In the genomic region with DNA sequence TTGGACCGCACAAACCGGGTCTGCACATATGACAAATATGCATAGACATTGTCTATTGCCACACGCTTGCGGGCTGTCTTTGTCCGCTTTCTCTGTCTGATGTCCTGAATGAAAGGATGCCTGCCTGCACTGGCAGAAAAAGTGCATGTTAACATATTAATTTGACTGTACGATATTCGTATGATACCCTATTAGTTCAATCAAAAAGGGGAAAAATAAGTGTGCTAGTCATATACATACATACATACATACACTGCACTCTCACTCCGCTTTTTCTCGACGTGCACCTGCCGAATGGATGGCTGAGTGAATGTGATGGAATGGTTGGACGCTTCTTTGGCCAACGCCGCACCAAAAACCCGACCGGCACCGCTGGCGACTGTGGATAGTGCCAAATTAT, we compare ENCODE assay signal across 1 fruit fly cellular context.
A peak's percentile ranks its signal among the peaks of the same experiment; 100 is the strongest.
TF ChIP-seq lines count a peak whose summit lies in the region.

No protein-coding gene starts in this region.

TF ChIP-seq in whole organism, embryonic, 481 proteins besides CTCF, POLR2A, EP300 and RAD21 (continued from another document and continues in another):
- TF ChIP-seq CG7556 (GFP tag; optimal IDR thresholded peaks at IDR 0.05; lab: Kevin White, UChicago): no peak
- no peak for TF ChIP-seq org-1 (GFP tag; optimal IDR thresholded peaks at IDR 0.05; lab: Kevin White, UChicago)
- no peak for TF ChIP-seq CG1233 (GFP tag; optimal IDR thresholded peaks at IDR 0.05; lab: Kevin White, UChicago)
- no peak for TF ChIP-seq CG3065 (GFP tag; optimal IDR thresholded peaks at IDR 0.05; lab: Kevin White, UChicago)
- peak; percentile 23; the same call in 1 of the 3 replicates for TF ChIP-seq ci (GFP tag; IDR thresholded peaks at IDR 0.05; lab: Robert Waterston, UW)
- TF ChIP-seq chn (GFP tag; optimal IDR thresholded peaks at IDR 0.05; lab: Kevin White, UChicago): no peak
- TF ChIP-seq CG12104 (GFP tag; optimal IDR thresholded peaks at IDR 0.05; lab: Kevin White, UChicago): no peak
- TF ChIP-seq HHEX (GFP tag; optimal IDR thresholded peaks at IDR 0.05; lab: Kevin White, UChicago): no peak
- TF ChIP-seq NC2β (GFP tag; optimal IDR thresholded peaks at IDR 0.05; lab: Kevin White, UChicago): no peak
- no peak for TF ChIP-seq CrebB (tag; optimal IDR thresholded peaks at IDR 0.05; lab: Kevin White, UChicago)
- no peak for TF ChIP-seq CG32532 (GFP tag; IDR thresholded peaks at IDR 0.05; lab: Robert Waterston, UW)
- TF ChIP-seq Ets97D (GFP tag; optimal IDR thresholded peaks at IDR 0.05; lab: Kevin White, UChicago): no peak
- no peak for TF ChIP-seq sd (tag; optimal IDR thresholded peaks at IDR 0.05; lab: Kevin White, UChicago)
- TF ChIP-seq scrt (GFP tag; optimal IDR thresholded peaks at IDR 0.05; lab: Kevin White, UChicago): no peak
- TF ChIP-seq CG34422 (GFP tag; IDR thresholded peaks at IDR 0.05; lab: Robert Waterston, UW): no peak
- no peak for TF ChIP-seq schlank (tag; optimal IDR thresholded peaks at IDR 0.05; lab: Kevin White, UChicago)
- peak; percentile 10 for TF ChIP-seq Sox102F (GFP tag; optimal IDR thresholded peaks at IDR 0.05; lab: Kevin White, UChicago)
- no peak for TF ChIP-seq gsb-n (tag; optimal IDR thresholded peaks at IDR 0.05; lab: Kevin White, UChicago)
- TF ChIP-seq kah (GFP tag; optimal IDR thresholded peaks at IDR 0.05; lab: Kevin White, UChicago): no peak
- no peak for TF ChIP-seq Rx (GFP tag; IDR thresholded peaks at IDR 0.05; lab: Robert Waterston, UW)
- TF ChIP-seq al (GFP tag; IDR thresholded peaks at IDR 0.05; lab: Robert Waterston, UW): no peak
- TF ChIP-seq so (GFP tag; IDR thresholded peaks at IDR 0.05; lab: Robert Waterston, UW): no peak
- TF ChIP-seq chm (GFP tag; IDR thresholded peaks at IDR 0.05; lab: Robert Waterston, UW): no peak
- no peak for TF ChIP-seq unc-4 (GFP tag; IDR thresholded peaks at IDR 0.05; lab: Robert Waterston, UW; ENCODE audit: partially characterized antibody)
- no peak for TF ChIP-seq CG7963 (GFP tag; IDR thresholded peaks at IDR 0.05; lab: Robert Waterston, UW; ENCODE audit: partially characterized antibody)
- no peak for TF ChIP-seq CG8281 (tag; optimal IDR thresholded peaks at IDR 0.05; lab: Kevin White, UChicago)
- no peak for TF ChIP-seq Hey (tag; optimal IDR thresholded peaks at IDR 0.05; lab: Kevin White, UChicago)
- TF ChIP-seq CG31441 (GFP tag; IDR thresholded peaks at IDR 0.05; lab: Robert Waterston, UW): no peak; the same call in 1 of the 2 replicates
- TF ChIP-seq CG1603 (tag; optimal IDR thresholded peaks at IDR 0.05; lab: Kevin White, UChicago): peak; percentile 49
- no peak for TF ChIP-seq corto (GFP tag; optimal IDR thresholded peaks at IDR 0.05; lab: Kevin White, UChicago)
- no peak for TF ChIP-seq CG6765 (GFP tag; optimal IDR thresholded peaks at IDR 0.05; lab: Kevin White, UChicago)
- TF ChIP-seq ERR (GFP tag; optimal IDR thresholded peaks at IDR 0.05; lab: Kevin White, UChicago): no peak
- no peak for TF ChIP-seq CG6654 (GFP tag; optimal IDR thresholded peaks at IDR 0.05; lab: Kevin White, UChicago)
- TF ChIP-seq HLH54F (GFP tag; optimal IDR thresholded peaks at IDR 0.05; lab: Kevin White, UChicago): no peak
- no peak for TF ChIP-seq CG18476 (GFP tag; optimal IDR thresholded peaks at IDR 0.05; lab: Kevin White, UChicago)
- no peak for TF ChIP-seq zen (tag; optimal IDR thresholded peaks at IDR 0.05; lab: Kevin White, UChicago)
- no peak for TF ChIP-seq Jarid2 (GFP tag; optimal IDR thresholded peaks at IDR 0.05; lab: Kevin White, UChicago)
- no peak for TF ChIP-seq NC2α (GFP tag; optimal IDR thresholded peaks at IDR 0.05; lab: Kevin White, UChicago)
- TF ChIP-seq aop (GFP tag; IDR thresholded peaks at IDR 0.05; lab: Robert Waterston, UW): no peak
- peak; percentile 43; the same call in 1 of the 2 replicates for TF ChIP-seq ara (GFP tag; IDR thresholded peaks at IDR 0.05; lab: Robert Waterston, UW)
- no peak for TF ChIP-seq CG13424 (tag; optimal IDR thresholded peaks at IDR 0.05; lab: Kevin White, UChicago)
- no peak for TF ChIP-seq bbx (GFP tag; IDR thresholded peaks at IDR 0.05; lab: Robert Waterston, UW; ENCODE audit: partially characterized antibody)
- TF ChIP-seq Kr (GFP tag; optimal IDR thresholded peaks at IDR 0.05; lab: Kevin White, UChicago): no peak
- TF ChIP-seq CG15601 (tag; optimal IDR thresholded peaks at IDR 0.05; lab: Kevin White, UChicago): no peak
- no peak for TF ChIP-seq CG34376 (GFP tag; optimal IDR thresholded peaks at IDR 0.05; lab: Kevin White, UChicago)
- no peak for TF ChIP-seq CG33557 (GFP tag; optimal IDR thresholded peaks at IDR 0.05; lab: Kevin White, UChicago)
- no peak for TF ChIP-seq D19A (tag; optimal IDR thresholded peaks at IDR 0.05; lab: Kevin White, UChicago)
- no peak for TF ChIP-seq kni (GFP tag; optimal IDR thresholded peaks at IDR 0.05; lab: Kevin White, UChicago)
- TF ChIP-seq Ptx1 (GFP tag; IDR thresholded peaks at IDR 0.05; lab: Robert Waterston, UW): 0 out of 2 replicates have a peak, but pooled peaks have one; percentile 13
- TF ChIP-seq tap (tag; optimal IDR thresholded peaks at IDR 0.05; lab: Kevin White, UChicago): no peak
- TF ChIP-seq tgo (GFP tag; IDR thresholded peaks at IDR 0.05; lab: Robert Waterston, UW): no peak
- no peak for TF ChIP-seq E2f2 (GFP tag; IDR thresholded peaks at IDR 0.05; lab: Robert Waterston, UW)
- no peak for TF ChIP-seq Vsx1 (GFP tag; optimal IDR thresholded peaks at IDR 0.05; lab: Kevin White, UChicago)
- TF ChIP-seq Med (GFP tag; lab: Kevin White, UChicago): peak; percentile 36
- peak; percentile 7 for TF ChIP-seq Ssrp (tag; optimal IDR thresholded peaks at IDR 0.05; lab: Kevin White, UChicago)
- TF ChIP-seq psq (GFP tag; optimal IDR thresholded peaks at IDR 0.05; lab: Kevin White, UChicago): no peak
- peak; percentile 9 for TF ChIP-seq Blimp-1 (GFP tag; optimal IDR thresholded peaks at IDR 0.05; lab: Kevin White, UChicago)
- TF ChIP-seq Dref (GFP tag; IDR thresholded peaks at IDR 0.05; lab: Robert Waterston, UW): no peak
- TF ChIP-seq h (optimal IDR thresholded peaks at IDR 0.05; lab: Kevin White, UChicago): no peak
- no peak for TF ChIP-seq en (GFP tag; optimal IDR thresholded peaks at IDR 0.05; lab: Kevin White, UChicago)
- no peak for TF ChIP-seq grn (GFP tag; optimal IDR thresholded peaks at IDR 0.05; lab: Kevin White, UChicago)
- no peak for TF ChIP-seq Bteb2 (GFP tag; optimal IDR thresholded peaks at IDR 0.05; lab: Kevin White, UChicago)
- no peak for TF ChIP-seq vnd (GFP tag; IDR thresholded peaks at IDR 0.05; lab: Robert Waterston, UW; ENCODE audit: partially characterized antibody)
- no peak for TF ChIP-seq CG4617 (GFP tag; optimal IDR thresholded peaks at IDR 0.05; lab: Kevin White, UChicago; ENCODE audit: borderline replicate concordance)
- TF ChIP-seq CoRest (tag; optimal IDR thresholded peaks at IDR 0.05; lab: Kevin White, UChicago): no peak
- TF ChIP-seq Fer1 (GFP tag; optimal IDR thresholded peaks at IDR 0.05; lab: Kevin White, UChicago): no peak
- TF ChIP-seq vfl (GFP tag; optimal IDR thresholded peaks at IDR 0.05; lab: Kevin White, UChicago): no peak
- no peak for TF ChIP-seq oc (tag; optimal IDR thresholded peaks at IDR 0.05; lab: Kevin White, UChicago)
- no peak for TF ChIP-seq klu (GFP tag; IDR thresholded peaks at IDR 0.05; lab: Robert Waterston, UW)
- TF ChIP-seq CG6791 (GFP tag; IDR thresholded peaks at IDR 0.05; lab: Robert Waterston, UW; ENCODE audit: partially characterized antibody): no peak
- peak; percentile 19 for TF ChIP-seq Ets65A (GFP tag; lab: Kevin White, UChicago)
- TF ChIP-seq CG1529 (GFP tag; optimal IDR thresholded peaks at IDR 0.05; lab: Kevin White, UChicago): no peak
- TF ChIP-seq toy (GFP tag; IDR thresholded peaks at IDR 0.05; lab: Robert Waterston, UW): no peak
- no peak for TF ChIP-seq bowl (GFP tag; IDR thresholded peaks at IDR 0.05; lab: Robert Waterston, UW)
- no peak for TF ChIP-seq cad (GFP tag; optimal IDR thresholded peaks at IDR 0.05; lab: Kevin White, UChicago)
- no peak for TF ChIP-seq CG17186 (GFP tag; optimal IDR thresholded peaks at IDR 0.05; lab: Kevin White, UChicago)
- TF ChIP-seq sim (GFP tag; IDR thresholded peaks at IDR 0.05; lab: Robert Waterston, UW): no peak
- TF ChIP-seq CG16779 (GFP tag; IDR thresholded peaks at IDR 0.05; lab: Robert Waterston, UW): no peak
- TF ChIP-seq HLH4C (GFP tag; IDR thresholded peaks at IDR 0.05; lab: Robert Waterston, UW; ENCODE audit: partially characterized antibody): no peak
- TF ChIP-seq Doc2 (GFP tag; IDR thresholded peaks at IDR 0.05; lab: Robert Waterston, UW): no peak
- no peak for TF ChIP-seq CG18764 (GFP tag; optimal IDR thresholded peaks at IDR 0.05; lab: Kevin White, UChicago)
- no peak for TF ChIP-seq gsb (GFP tag; IDR thresholded peaks at IDR 0.05; lab: Robert Waterston, UW)
- no peak for TF ChIP-seq Bdp1 (GFP tag; optimal IDR thresholded peaks at IDR 0.05; lab: Kevin White, UChicago)
- TF ChIP-seq CG6689 (GFP tag; IDR thresholded peaks at IDR 0.05; lab: Robert Waterston, UW): 0 out of 2 replicates have a peak, but pooled peaks have one; percentile 8
- no peak for TF ChIP-seq phol (tag; optimal IDR thresholded peaks at IDR 0.05; lab: Kevin White, UChicago)
- TF ChIP-seq dysf (GFP tag; IDR thresholded peaks at IDR 0.05; lab: Robert Waterston, UW): peak; percentile 42; the same call in 1 of the 3 replicates
- no peak for TF ChIP-seq BEAF-32 (GFP tag; optimal IDR thresholded peaks at IDR 0.05; lab: Kevin White, UChicago)
- no peak for TF ChIP-seq NFAT (GFP tag; IDR thresholded peaks at IDR 0.05; lab: Robert Waterston, UW)
- no peak for TF ChIP-seq E2f1 (GFP tag; IDR thresholded peaks at IDR 0.05; lab: Robert Waterston, UW)
- TF ChIP-seq CG30431 (GFP tag; optimal IDR thresholded peaks at IDR 0.05; lab: Kevin White, UChicago): no peak
- no peak for TF ChIP-seq dimm (GFP tag; IDR thresholded peaks at IDR 0.05; lab: Robert Waterston, UW)
- TF ChIP-seq CG12391 (tag; optimal IDR thresholded peaks at IDR 0.05; lab: Kevin White, UChicago): peak; percentile 3
- no peak for TF ChIP-seq fd102C (GFP tag; optimal IDR thresholded peaks at IDR 0.05; lab: Kevin White, UChicago)
- no peak for TF ChIP-seq CG12744 (GFP tag; optimal IDR thresholded peaks at IDR 0.05; lab: Kevin White, UChicago)
- no peak for TF ChIP-seq vvl (GFP tag; IDR thresholded peaks at IDR 0.05; lab: Robert Waterston, UW)
- TF ChIP-seq jing (GFP tag; optimal IDR thresholded peaks at IDR 0.05; lab: Kevin White, UChicago): no peak
- TF ChIP-seq CG31388 (GFP tag; optimal IDR thresholded peaks at IDR 0.05; lab: Kevin White, UChicago): no peak
- TF ChIP-seq Atf6 (GFP tag; IDR thresholded peaks at IDR 0.05; lab: Robert Waterston, UW): no peak
- TF ChIP-seq tx (GFP tag; optimal IDR thresholded peaks at IDR 0.05; lab: Kevin White, UChicago): no peak
- TF ChIP-seq CG7372 (GFP tag; IDR thresholded peaks at IDR 0.05; lab: Robert Waterston, UW): no peak
- TF ChIP-seq sqz (GFP tag; optimal IDR thresholded peaks at IDR 0.05; lab: Kevin White, UChicago): no peak
- no peak for TF ChIP-seq yki (optimal IDR thresholded peaks at IDR 0.05; lab: Kevin White, UChicago)
- no peak for TF ChIP-seq lilli (GFP tag; optimal IDR thresholded peaks at IDR 0.05; lab: Kevin White, UChicago)
- no peak for TF ChIP-seq Deaf1 (tag; optimal IDR thresholded peaks at IDR 0.05; lab: Kevin White, UChicago)
- no peak for TF ChIP-seq CG16813 (GFP tag; IDR thresholded peaks at IDR 0.05; lab: Robert Waterston, UW; ENCODE audit: partially characterized antibody)
- no peak for TF ChIP-seq CG1647 (GFP tag; optimal IDR thresholded peaks at IDR 0.05; lab: Kevin White, UChicago)
- no peak for TF ChIP-seq Dp (GFP tag; optimal IDR thresholded peaks at IDR 0.05; lab: Kevin White, UChicago)
- no peak for TF ChIP-seq CG14441 (GFP tag; IDR thresholded peaks at IDR 0.05; lab: Robert Waterston, UW)
- TF ChIP-seq CG13296 (GFP tag; optimal IDR thresholded peaks at IDR 0.05; lab: Kevin White, UChicago): no peak
- TF ChIP-seq CG9215 (GFP tag; IDR thresholded peaks at IDR 0.05; lab: Robert Waterston, UW): no peak
- TF ChIP-seq CG11093 (GFP tag; IDR thresholded peaks at IDR 0.05; lab: Robert Waterston, UW): no peak
- TF ChIP-seq wor (GFP tag; IDR thresholded peaks at IDR 0.05; lab: Robert Waterston, UW): no peak
- no peak for TF ChIP-seq pb (GFP tag; optimal IDR thresholded peaks at IDR 0.05; lab: Kevin White, UChicago)
- no peak for TF ChIP-seq da (GFP tag; optimal IDR thresholded peaks at IDR 0.05; lab: Kevin White, UChicago)
- no peak for TF ChIP-seq CG11723 (GFP tag; optimal IDR thresholded peaks at IDR 0.05; lab: Kevin White, UChicago)
- TF ChIP-seq CG14014 (GFP tag; IDR thresholded peaks at IDR 0.05; lab: Robert Waterston, UW): no peak
- no peak for TF ChIP-seq tin (GFP tag; optimal IDR thresholded peaks at IDR 0.05; lab: Kevin White, UChicago)
- no peak for TF ChIP-seq CG4328 (GFP tag; optimal IDR thresholded peaks at IDR 0.05; lab: Kevin White, UChicago)
- TF ChIP-seq HmgZ (tag; optimal IDR thresholded peaks at IDR 0.05; lab: Kevin White, UChicago): no peak
- no peak for TF ChIP-seq Hr39 (optimal IDR thresholded peaks at IDR 0.05; lab: Kevin White, UChicago)
- TF ChIP-seq NK7.1 (GFP tag; optimal IDR thresholded peaks at IDR 0.05; lab: Kevin White, UChicago): no peak
- no peak for TF ChIP-seq CG14667 (GFP tag; IDR thresholded peaks at IDR 0.05; lab: Robert Waterston, UW)
- TF ChIP-seq cwo (GFP tag; optimal IDR thresholded peaks at IDR 0.05; lab: Kevin White, UChicago): no peak
- TF ChIP-seq CG6254 (GFP tag; optimal IDR thresholded peaks at IDR 0.05; lab: Kevin White, UChicago): no peak
- no peak for TF ChIP-seq CG13287 (GFP tag; IDR thresholded peaks at IDR 0.05; lab: Robert Waterston, UW; ENCODE audit: partially characterized antibody)
- TF ChIP-seq CG3163 (GFP tag; optimal IDR thresholded peaks at IDR 0.05; lab: Kevin White, UChicago): no peak
- TF ChIP-seq CG16863 (GFP tag; optimal IDR thresholded peaks at IDR 0.05; lab: Kevin White, UChicago): no peak
- no peak for TF ChIP-seq Hr78 (GFP tag; optimal IDR thresholded peaks at IDR 0.05; lab: Kevin White, UChicago)
- no peak for TF ChIP-seq CG15011 (GFP tag; optimal IDR thresholded peaks at IDR 0.05; lab: Kevin White, UChicago)
- TF ChIP-seq CG2678 (tag; optimal IDR thresholded peaks at IDR 0.05; lab: Kevin White, UChicago): peak; percentile 15
- no peak for TF ChIP-seq crc (GFP tag; optimal IDR thresholded peaks at IDR 0.05; lab: Kevin White, UChicago)
- no peak for TF ChIP-seq CG1832 (GFP tag; optimal IDR thresholded peaks at IDR 0.05; lab: Kevin White, UChicago)
- TF ChIP-seq nom (GFP tag; optimal IDR thresholded peaks at IDR 0.05; lab: Kevin White, UChicago): no peak
- no peak for TF ChIP-seq abd-A (tag; optimal IDR thresholded peaks at IDR 0.05; lab: Kevin White, UChicago)
- no peak for TF ChIP-seq Six4 (GFP tag; optimal IDR thresholded peaks at IDR 0.05; lab: Kevin White, UChicago)
